Worm (Caenorhabditis elegans): ENCODE results near the gene evl-20.

Gene evl-20

DNA sequence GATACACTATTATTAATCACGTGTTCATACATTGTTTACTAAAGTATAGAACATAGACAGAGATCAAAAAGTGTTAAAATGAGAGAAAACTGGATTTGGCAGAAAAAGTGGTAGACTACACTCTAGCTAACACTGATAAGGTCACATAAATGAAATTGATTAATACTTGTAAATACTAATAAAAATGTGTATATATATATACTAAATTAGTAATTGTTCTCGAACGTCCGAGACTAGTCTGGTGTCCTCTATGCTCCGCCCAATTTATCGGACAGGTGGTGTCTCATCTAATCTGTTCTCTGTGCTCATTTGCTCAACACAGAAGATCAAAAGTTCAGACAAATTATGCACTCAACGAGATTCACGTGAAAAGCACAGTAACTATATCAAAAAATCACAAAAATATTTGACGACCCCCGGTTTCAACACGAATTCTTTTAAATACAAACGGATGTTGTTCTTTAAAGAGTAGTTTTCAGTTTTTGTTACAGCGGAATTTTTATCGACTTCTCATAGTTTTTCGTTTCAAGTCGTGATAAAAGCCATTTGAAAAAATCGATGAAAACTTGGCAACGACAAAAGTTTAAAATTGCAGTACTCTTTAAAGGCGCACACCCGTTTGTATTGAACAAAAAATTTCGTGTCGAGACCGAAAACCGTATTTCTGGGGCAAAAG lies 37.1 kb downstream of the evl-20 start (continued):
- TF ChIP-seq hlh-30 (tag; optimal IDR thresholded peaks at IDR 0.05; ENCODE audit: insufficient read depth) (peak; percentile 40), lsy-2 (tag; optimal IDR thresholded peaks at IDR 0.05) (peak in 1 of 2 experiments; percentile 52), jun-1 (tag; optimal IDR thresholded peaks at IDR 0.05) (no peak), lim-7 (GFP tag; IDR thresholded peaks at IDR 0.05) (no peak), mes-2 (tag; optimal IDR thresholded peaks at IDR 0.05; ENCODE audit: poor library complexity, severe bottlenecking) (no peak), dmd-9 (GFP tag; IDR thresholded peaks at IDR 0.05) (no peak), lin-13 (GFP tag; optimal IDR thresholded peaks at IDR 0.05) (no peak), nhr-28 (tag; optimal IDR thresholded peaks at IDR 0.05) (peak; percentile 24), F10B5.3 (tag; optimal IDR thresholded peaks at IDR 0.05) (no peak), F49E8.2 (tag; optimal IDR thresholded peaks at IDR 0.05; ENCODE audit: borderline replicate concordance) (no peak), nhr-6 (tag; optimal IDR thresholded peaks at IDR 0.05) (no peak), daf-16 (GFP tag; optimal IDR thresholded peaks at IDR 0.05) (peak in 1 of 2 experiments; percentile 87), daf-16 (tag; optimal IDR thresholded peaks at IDR 0.05) (peak; percentile 70), lin-38 (GFP tag; IDR thresholded peaks at IDR 0.05) (0 out of 2 replicates have a peak, but pooled peaks have one; percentile 27), zip-11 (GFP tag; IDR thresholded peaks at IDR 0.05) (0 out of 2 replicates have a peak, but pooled peaks have one; percentile 14), tag-97 (GFP tag; IDR thresholded peaks at IDR 0.05) (no peak), zfp-3 (GFP tag; conservative IDR thresholded peaks at IDR 0.05) (no peak), lin-29 (GFP tag; IDR thresholded peaks at IDR 0.05) (no peak), aly-2 (tag; optimal IDR thresholded peaks at IDR 0.05) (no peak), F44E2.7 (GFP tag; IDR thresholded peaks at IDR 0.05) (no peak), nhr-42 (GFP tag; IDR thresholded peaks at IDR 0.05) (no peak), hmg-1.1 (GFP tag; IDR thresholded peaks at IDR 0.05) (no peak), rbr-2 (tag; optimal IDR thresholded peaks at IDR 0.05) (no peak), ceh-28 (tag; optimal IDR thresholded peaks at IDR 0.05) (no peak), madf-5 (GFP tag; IDR thresholded peaks at IDR 0.05) (peak in 1 of 2 experiments; percentile 11; a peak in 1 of 4 replicates), ceh-82 (tag; optimal IDR thresholded peaks at IDR 0.05) (no peak), attf-4 (tag; optimal IDR thresholded peaks at IDR 0.05) (no peak), Y105C5A.15 (GFP tag; IDR thresholded peaks at IDR 0.05) (0 out of 2 replicates have a peak, but pooled peaks have one; percentile 48), daf-19 (GFP tag; conservative IDR thresholded peaks at IDR 0.05) (0 out of 2 replicates have a peak, but pooled peaks have one; percentile 10), ZK337.2 (GFP tag; IDR thresholded peaks at IDR 0.05) (no peak), mdt-29 (GFP tag; IDR thresholded peaks at IDR 0.05) (peak; percentile 69), D1046.2 (GFP tag; IDR thresholded peaks at IDR 0.05) (no peak), daf-8 (GFP tag; IDR thresholded peaks at IDR 0.05) (no peak), dve-1 (tag; optimal IDR thresholded peaks at IDR 0.05; ENCODE audit: insufficient read depth) (peak; percentile 11), spr-3 (GFP tag; optimal IDR thresholded peaks at IDR 0.05) (no peak), aha-1 (tag) (peak; percentile 98), ctbp-1 (GFP tag; IDR thresholded peaks at IDR 0.05) (no peak), ceh-62 (tag; optimal IDR thresholded peaks at IDR 0.05) (no peak), T26A8.4 (GFP tag; IDR thresholded peaks at IDR 0.05) (peak; percentile 37), dmd-8 (GFP tag; IDR thresholded peaks at IDR 0.05) (no peak), hif-1 (tag; optimal IDR thresholded peaks at IDR 0.05) (peak in 1 of 2 experiments; percentile 75), ZK546.5 (tag; optimal IDR thresholded peaks at IDR 0.05) (no peak), sdz-12 (GFP tag; optimal IDR thresholded peaks at IDR 0.05) (no peak), ztf-7 (tag; optimal IDR thresholded peaks at IDR 0.05) (no peak), nhr-10 (tag; optimal IDR thresholded peaks at IDR 0.05) (no peak), nhr-48 (tag; optimal IDR thresholded peaks at IDR 0.05) (peak; percentile 56), nhr-111 (GFP tag; optimal IDR thresholded peaks at IDR 0.05) (no peak), unc-62 (GFP tag; optimal IDR thresholded peaks at IDR 0.05 in 1 of 2) (peak in 1 of 2 experiments; percentile 5), unc-62 (tag; optimal IDR thresholded peaks at IDR 0.05) (no peak), nhr-76 (tag; optimal IDR thresholded peaks at IDR 0.05) (no peak), hlh-11 (tag; optimal IDR thresholded peaks at IDR 0.05) (peak; percentile 60)

Data from whole organism, L4 larva.